Fruit fly (Drosophila melanogaster): Measurements from ENCODE around the gene Sf3b5.

DNA sequence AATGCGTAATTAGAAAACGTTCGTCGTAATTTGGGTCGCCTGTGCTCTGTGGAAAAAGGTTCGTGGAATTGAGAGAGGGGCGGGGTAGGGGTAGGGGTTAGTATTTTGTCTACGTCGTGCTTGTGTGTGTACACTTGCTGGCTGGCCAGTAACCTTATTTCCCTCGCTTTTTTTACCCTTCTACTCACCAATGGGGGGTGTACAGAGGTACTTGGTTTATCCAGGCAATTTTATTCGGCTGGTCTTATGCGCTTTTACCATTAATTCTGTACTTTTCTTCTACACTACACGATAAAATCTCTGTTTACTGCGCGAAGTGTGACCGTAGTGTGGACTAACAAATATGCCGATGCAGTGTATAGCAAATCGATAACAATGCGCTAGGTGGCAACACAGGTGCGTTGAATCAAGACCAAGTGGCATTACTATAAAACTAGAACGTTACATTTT lies 4.6 kb upstream of the Sf3b5 start, which contains the start of gene tgo:
- TF ChIP-seq rgr (GFP tag; optimal IDR thresholded peaks at IDR 0.05) (no peak), usp (GFP tag; optimal IDR thresholded peaks at IDR 0.05) (no peak), Vsx2 (GFP tag; optimal IDR thresholded peaks at IDR 0.05; ENCODE audit: partially characterized antibody) (no peak), Sp1 (GFP tag; optimal IDR thresholded peaks at IDR 0.05) (no peak), N (GFP tag; optimal IDR thresholded peaks at IDR 0.05) (no peak), h (GFP tag; optimal IDR thresholded peaks at IDR 0.05) (no peak), Dfd (GFP tag; optimal IDR thresholded peaks at IDR 0.05) (no peak), Jra (GFP tag; optimal IDR thresholded peaks at IDR 0.05) (no peak), psq (GFP tag; optimal IDR thresholded peaks at IDR 0.05) (no peak), CG32264 (GFP tag; optimal IDR thresholded peaks at IDR 0.05) (no peak)
